Fruit fly (Drosophila melanogaster) whole organism, pupa: ENCODE measurements around the gene CG16965.
A peak's percentile ranks its signal among the peaks of the same experiment; 100 is the strongest.

Experiments
- CG14655 ChIP-seq: fragments of 200-800 bp; sonication (Bioruptor generic); optimal IDR thresholded peaks from 3 replicates; lab custom pipeline; 2017; ENCODE audit warnings: mild to moderate bottlenecking, missing biosample characterization, missing genetic modification reagents, missing genetic modification characterization
- CG15710 ChIP-seq: fragments of 200-800 bp; sonication (Bioruptor generic); optimal IDR thresholded peaks from 2 replicates; lab custom pipeline; 2018; ENCODE audit warnings: missing biosample characterization, mild to moderate bottlenecking, missing genetic modification characterization, moderate library complexity
- CG17806 ChIP-seq: fragments of 200-800 bp; sonication (Bioruptor generic); optimal IDR thresholded peaks from 2 replicates; lab custom pipeline; 2018; ENCODE audit warnings: missing biosample characterization, mild to moderate bottlenecking, missing genetic modification characterization, moderate library complexity
- CG32121 ChIP-seq: fragments of 200-800 bp; sonication (Bioruptor generic); IDR thresholded peaks from 2 replicates; pipeline ENCODE4 v1.3.6; 2022; ENCODE audit warnings: missing biosample characterization, missing genetic modification characterization
- CG34367 ChIP-seq: fragments of 200-800 bp; sonication (Bioruptor generic); optimal IDR thresholded peaks from 2 replicates; lab custom pipeline; 2018; ENCODE audit warnings: missing biosample characterization, mild to moderate bottlenecking, missing genetic modification characterization
- CG8159 ChIP-seq: fragments of 200-800 bp; sonication (Bioruptor generic); optimal IDR thresholded peaks from 3 replicates; lab custom pipeline; 2018; ENCODE audit warnings: missing biosample characterization, mild to moderate bottlenecking, missing genetic modification characterization, moderate library complexity
- CG8301 ChIP-seq: fragments of 200-800 bp; sonication (Bioruptor generic); optimal IDR thresholded peaks from 2 replicates; lab custom pipeline; 2018; ENCODE audit warnings: missing biosample characterization, mild to moderate bottlenecking, missing genetic modification characterization
- EcR ChIP-seq: fragments of 200-800 bp; sonication (Bioruptor generic); optimal IDR thresholded peaks from 3 replicates; lab custom pipeline; 2019; ENCODE audit warnings: missing biosample characterization, missing genetic modification characterization, mild to moderate bottlenecking, moderate library complexity, missing genetic modification reagents
- Ets98B ChIP-seq: fragments of 200-800 bp; sonication (Bioruptor generic); IDR thresholded peaks from 2 replicates; pipeline ENCODE4 v1.3.6; 2022; ENCODE audit warnings: missing biosample characterization, missing genetic modification characterization
- fd96Ca ChIP-seq: fragments of 200-800 bp; sonication (Bioruptor generic); IDR thresholded peaks from 3 replicates; pipeline ENCODE4 v1.3.6; 2022; ENCODE audit warnings: missing biosample characterization, missing genetic modification characterization
- gl ChIP-seq: fragments of 200-800 bp; sonication (Bioruptor generic); optimal IDR thresholded peaks from 2 replicates; lab custom pipeline; 2018; ENCODE audit warnings: missing biosample characterization, mild to moderate bottlenecking, missing genetic modification characterization

- TF ChIP-seq CG8159 (tag; lab: Kevin White, UChicago) (peak; percentile 96), CG14655 (GFP tag; lab: Kevin White, UChicago) (peak; percentile 92), CG15710 (tag; lab: Kevin White, UChicago) (peak; percentile 93), fd96Ca (GFP tag; lab: Robert Waterston, UW) (no peak), Ets98B (GFP tag; lab: Robert Waterston, UW) (no peak), gl (tag; lab: Kevin White, UChicago) (peak; percentile 82), CG34367 (tag; lab: Kevin White, UChicago) (peak; percentile 90), CG17806 (tag; lab: Kevin White, UChicago) (peak; percentile 90), CG32121 (GFP tag; lab: Robert Waterston, UW) (no peak), EcR (GFP tag; lab: Kevin White, UChicago) (no peak), CG8301 (tag; lab: Kevin White, UChicago) (peak; percentile 93)
Measured at dm6 chr2L:12010877-12011666, 29.7 kb downstream of the CG16965 start.
